Worm (Caenorhabditis elegans): ENCODE data around the gene F31E8.5.

F31E8.5 gene

ce11 chrII:6826726-6827125, 19.7 kb upstream of the F31E8.5 start:
- no peak for TF ChIP-seq flt-1 (GFP tag; IDR thresholded peaks at IDR 0.05)
- TF ChIP-seq T22C8.4 (GFP tag; IDR thresholded peaks at IDR 0.05), result no peak
- TF ChIP-seq med-1 (GFP tag; optimal IDR thresholded peaks at IDR 0.05; ENCODE audit: insufficient read depth), result no peak
- TF ChIP-seq cog-1 (tag; optimal IDR thresholded peaks at IDR 0.05), result no peak
- no peak for TF ChIP-seq ztf-29 (GFP tag; IDR thresholded peaks at IDR 0.05)
- TF ChIP-seq tab-1 (GFP tag; IDR thresholded peaks at IDR 0.05), result no peak
- TF ChIP-seq ztf-23 (GFP tag; IDR thresholded peaks at IDR 0.05), result no peak

DNA sequence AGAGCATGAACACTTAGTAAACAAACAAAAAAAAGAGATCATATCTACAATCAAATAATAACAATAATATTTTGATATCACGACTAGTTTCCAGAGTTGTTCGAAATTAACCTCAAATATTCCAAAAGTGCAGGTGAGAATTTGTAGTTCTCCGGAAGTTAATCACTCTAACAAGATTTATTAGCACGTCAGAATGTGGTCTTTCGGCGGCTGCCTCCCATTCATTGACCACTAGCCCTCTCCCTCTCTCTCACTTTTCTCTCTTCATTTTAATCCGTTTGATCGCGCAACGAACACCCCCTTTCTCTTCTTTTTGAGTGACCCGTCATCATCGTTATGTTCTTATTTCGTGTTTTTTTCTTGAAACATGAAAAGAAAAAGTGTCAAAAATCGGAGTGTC, 18.7 kb upstream of the F31E8.5 start:
- TF ChIP-seq cog-1 (tag; optimal IDR thresholded peaks at IDR 0.05) (peak; percentile 77), ztf-29 (GFP tag; IDR thresholded peaks at IDR 0.05) (0 out of 2 replicates have a peak, but pooled peaks have one; percentile 44), med-1 (GFP tag; optimal IDR thresholded peaks at IDR 0.05; ENCODE audit: insufficient read depth) (no peak)

ce11 chrII:6824524-6824923, 17.5 kb upstream of the F31E8.5 start:
- TF ChIP-seq med-1 (GFP tag; optimal IDR thresholded peaks at IDR 0.05; ENCODE audit: insufficient read depth) (no peak), ztf-29 (GFP tag; IDR thresholded peaks at IDR 0.05) (no peak), flt-1 (GFP tag; IDR thresholded peaks at IDR 0.05) (no peak), klf-2 (GFP tag; conservative IDR thresholded peaks at IDR 0.05) (no peak), tab-1 (GFP tag; IDR thresholded peaks at IDR 0.05) (no peak), ref-1 (GFP tag; conservative IDR thresholded peaks at IDR 0.05) (no peak), T22C8.4 (GFP tag; IDR thresholded peaks at IDR 0.05) (no peak), ztf-23 (GFP tag; IDR thresholded peaks at IDR 0.05) (no peak), cog-1 (tag; optimal IDR thresholded peaks at IDR 0.05) (no peak)

DNA sequence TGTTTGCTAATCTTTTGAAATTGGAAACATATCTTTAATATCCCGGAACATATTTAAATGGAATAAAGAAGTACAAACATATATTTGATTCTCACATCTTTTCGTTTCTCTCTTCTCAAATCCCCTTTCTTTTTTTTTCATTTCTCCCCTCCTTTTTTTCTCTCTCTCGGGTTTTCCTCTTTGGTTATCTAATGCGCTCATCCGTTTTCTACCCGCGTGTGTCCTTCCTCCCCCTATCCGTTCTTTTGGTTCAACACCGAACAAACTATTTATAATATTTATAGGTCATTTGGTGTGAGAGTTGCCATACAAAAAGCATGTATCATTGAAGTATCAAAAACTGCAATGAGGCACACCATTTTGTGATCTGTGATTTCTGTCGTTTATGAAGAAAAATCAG, 16.9 kb upstream of the F31E8.5 start:
- TF ChIP-seq flt-1 (GFP tag; IDR thresholded peaks at IDR 0.05), result no peak
- no peak for TF ChIP-seq klf-2 (GFP tag; conservative IDR thresholded peaks at IDR 0.05)
- no peak for TF ChIP-seq ref-1 (GFP tag; conservative IDR thresholded peaks at IDR 0.05)
- TF ChIP-seq tab-1 (GFP tag; IDR thresholded peaks at IDR 0.05), result no peak
- no peak for TF ChIP-seq ztf-29 (GFP tag; IDR thresholded peaks at IDR 0.05)
- TF ChIP-seq ztf-23 (GFP tag; IDR thresholded peaks at IDR 0.05), result no peak
- TF ChIP-seq cog-1 (tag; optimal IDR thresholded peaks at IDR 0.05), result no peak
- TF ChIP-seq med-1 (GFP tag; optimal IDR thresholded peaks at IDR 0.05; ENCODE audit: insufficient read depth), result no peak
- no peak for TF ChIP-seq T22C8.4 (GFP tag; IDR thresholded peaks at IDR 0.05)

ce11 chrII:6823233-6823632, 16.2 kb upstream of the F31E8.5 start:
- no peak for TF ChIP-seq ref-1 (GFP tag; conservative IDR thresholded peaks at IDR 0.05)
- peak; percentile 42 for TF ChIP-seq cog-1 (tag; optimal IDR thresholded peaks at IDR 0.05)
- TF ChIP-seq tab-1 (GFP tag; IDR thresholded peaks at IDR 0.05), result no peak

DNA sequence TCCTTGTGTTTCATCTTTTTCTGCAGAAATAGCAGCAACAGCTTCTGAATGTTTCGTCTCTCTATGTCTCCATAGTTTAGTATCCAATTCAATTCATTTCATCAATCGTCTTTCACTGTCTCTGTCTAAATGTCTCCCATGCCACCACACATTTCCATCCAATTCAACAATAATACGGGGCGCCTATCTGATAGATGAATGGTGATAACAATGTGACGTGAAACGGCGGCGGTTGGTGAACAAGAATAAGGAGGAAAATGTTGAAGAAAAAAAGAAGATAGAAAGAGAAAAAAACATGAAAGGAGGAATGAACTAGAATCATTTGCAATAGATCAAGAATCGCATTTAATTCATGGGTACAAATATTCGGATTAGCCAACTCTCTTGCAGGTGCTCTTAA, 15.3 kb upstream of the F31E8.5 start:
- TF ChIP-seq ref-1 (GFP tag; conservative IDR thresholded peaks at IDR 0.05), result no peak
- TF ChIP-seq flt-1 (GFP tag; IDR thresholded peaks at IDR 0.05), result no peak
- no peak for TF ChIP-seq T22C8.4 (GFP tag; IDR thresholded peaks at IDR 0.05)
- no peak for TF ChIP-seq ztf-23 (GFP tag; IDR thresholded peaks at IDR 0.05)

DNA sequence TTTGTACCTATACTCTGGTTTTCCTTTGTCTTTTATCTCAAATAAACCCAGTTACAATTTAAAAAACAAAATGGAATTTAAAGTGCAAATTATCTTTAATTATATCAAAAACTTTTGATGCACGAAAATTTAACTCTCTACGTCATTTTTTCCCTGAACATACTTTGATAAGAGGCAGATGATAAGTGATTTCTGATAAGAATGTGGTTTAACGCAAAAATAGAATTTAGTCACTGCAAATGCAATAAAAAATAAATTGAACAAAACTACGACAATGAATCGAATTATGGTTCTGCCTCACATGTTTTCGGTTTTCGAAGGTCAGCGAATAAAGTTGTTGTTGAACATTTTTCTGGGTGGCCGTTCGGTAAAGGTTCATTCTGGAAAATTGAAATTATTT, 14.8 kb upstream of the F31E8.5 start:
- TF ChIP-seq cog-1 (tag; optimal IDR thresholded peaks at IDR 0.05), result no peak
- TF ChIP-seq ref-1 (GFP tag; conservative IDR thresholded peaks at IDR 0.05), result no peak
- TF ChIP-seq T22C8.4 (GFP tag; IDR thresholded peaks at IDR 0.05), result no peak
- no peak for TF ChIP-seq ztf-23 (GFP tag; IDR thresholded peaks at IDR 0.05)
- TF ChIP-seq klf-2 (GFP tag; conservative IDR thresholded peaks at IDR 0.05), result no peak
- TF ChIP-seq ztf-29 (GFP tag; IDR thresholded peaks at IDR 0.05), result no peak
- no peak for TF ChIP-seq tab-1 (GFP tag; IDR thresholded peaks at IDR 0.05)
- no peak for TF ChIP-seq med-1 (GFP tag; optimal IDR thresholded peaks at IDR 0.05; ENCODE audit: insufficient read depth)
- no peak for TF ChIP-seq flt-1 (GFP tag; IDR thresholded peaks at IDR 0.05)

ce11 chrII:6821118-6821517, 14.1 kb upstream of the F31E8.5 start:
- TF ChIP-seq ztf-23 (GFP tag; IDR thresholded peaks at IDR 0.05) (no peak), tab-1 (GFP tag; IDR thresholded peaks at IDR 0.05) (no peak), ref-1 (GFP tag; conservative IDR thresholded peaks at IDR 0.05) (no peak), med-1 (GFP tag; optimal IDR thresholded peaks at IDR 0.05; ENCODE audit: insufficient read depth) (no peak), ztf-29 (GFP tag; IDR thresholded peaks at IDR 0.05) (no peak), klf-2 (GFP tag; conservative IDR thresholded peaks at IDR 0.05) (no peak), cog-1 (tag; optimal IDR thresholded peaks at IDR 0.05) (no peak), flt-1 (GFP tag; IDR thresholded peaks at IDR 0.05) (no peak), T22C8.4 (GFP tag; IDR thresholded peaks at IDR 0.05) (no peak)

ce11 chrII:6820278-6820971, 13.4 kb upstream of the F31E8.5 start:
- TF ChIP-seq flt-1 (GFP tag; IDR thresholded peaks at IDR 0.05) (no peak), cog-1 (tag; optimal IDR thresholded peaks at IDR 0.05) (no peak), T22C8.4 (GFP tag; IDR thresholded peaks at IDR 0.05) (no peak), ref-1 (GFP tag; conservative IDR thresholded peaks at IDR 0.05) (no peak), ztf-29 (GFP tag; IDR thresholded peaks at IDR 0.05) (no peak)

DNA sequence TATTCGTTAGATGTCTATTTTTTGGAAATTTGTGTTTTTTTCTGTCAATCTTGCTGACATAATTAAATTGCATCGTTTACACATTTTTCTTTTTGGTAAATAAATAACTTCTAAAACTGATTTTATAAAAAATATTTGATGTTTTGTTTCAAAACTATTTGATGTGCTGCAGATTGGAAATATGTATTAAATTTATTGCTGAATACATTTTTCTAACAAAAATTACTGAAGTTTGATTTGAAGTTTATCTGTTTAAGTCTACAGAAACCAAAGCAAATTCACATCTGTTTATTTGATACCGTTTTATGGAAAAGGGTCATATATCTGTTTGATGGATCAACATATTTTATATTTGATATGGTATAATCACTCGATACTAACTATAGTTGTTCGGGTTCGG, 9.3 kb upstream of the F31E8.5 start:
- TF ChIP-seq ztf-23 (GFP tag; IDR thresholded peaks at IDR 0.05) (no peak), klf-2 (GFP tag; conservative IDR thresholded peaks at IDR 0.05) (no peak), flt-1 (GFP tag; IDR thresholded peaks at IDR 0.05) (no peak)

ce11 chrII:6812514-6812913, 5.5 kb upstream of the F31E8.5 start:
- no peak for TF ChIP-seq klf-2 (GFP tag; conservative IDR thresholded peaks at IDR 0.05)
- no peak for TF ChIP-seq cog-1 (tag; optimal IDR thresholded peaks at IDR 0.05)
- no peak for TF ChIP-seq ztf-23 (GFP tag; IDR thresholded peaks at IDR 0.05)
- no peak for TF ChIP-seq ztf-29 (GFP tag; IDR thresholded peaks at IDR 0.05)
- TF ChIP-seq tab-1 (GFP tag; IDR thresholded peaks at IDR 0.05), result no peak
- no peak for TF ChIP-seq ref-1 (GFP tag; conservative IDR thresholded peaks at IDR 0.05)
- TF ChIP-seq T22C8.4 (GFP tag; IDR thresholded peaks at IDR 0.05), result no peak
- no peak for TF ChIP-seq med-1 (GFP tag; optimal IDR thresholded peaks at IDR 0.05; ENCODE audit: insufficient read depth)
- TF ChIP-seq flt-1 (GFP tag; IDR thresholded peaks at IDR 0.05), result no peak
